Fruit fly (Drosophila melanogaster): ENCODE measurements around the gene SerRS-m.

dm6 chr3R:15374397-15374796, 33.9 kb downstream of the SerRS-m start, which contains the start of gene Rbp:
- TF ChIP-seq dac (GFP tag; optimal IDR thresholded peaks at IDR 0.05): no peak
- TF ChIP-seq topi (GFP tag; optimal IDR thresholded peaks at IDR 0.05): no peak
- TF ChIP-seq Blimp-1 (GFP tag; optimal IDR thresholded peaks at IDR 0.05): no peak
- no peak for TF ChIP-seq Eip75B (GFP tag; optimal IDR thresholded peaks at IDR 0.05)
- no peak for TF ChIP-seq pdm3 (GFP tag; optimal IDR thresholded peaks at IDR 0.05)
- TF ChIP-seq CG6808 (GFP tag; optimal IDR thresholded peaks at IDR 0.05): no peak
- TF ChIP-seq CG11762 (GFP tag; optimal IDR thresholded peaks at IDR 0.05; ENCODE audit: insufficient read depth): no peak
- no peak for TF ChIP-seq CG1621 (tag; optimal IDR thresholded peaks at IDR 0.05)
- no peak for TF ChIP-seq esn (GFP tag; optimal IDR thresholded peaks at IDR 0.05)

Data from whole organism, prepupa.